Worm (Caenorhabditis elegans) whole organism, L1 larva: ENCODE measurements around the gene Y111B2A.1.

Source experiments
- C16A3.4 ChIP-seq: fragments of 150-350 bp; optimal IDR thresholded peaks from 2 replicates; lab custom pipeline; 2014; ENCODE audit warnings: missing biosample characterization, missing genetic modification characterization
- C34B4.2 ChIP-seq: sonication (generic microtip); optimal IDR thresholded peaks from 2 replicates; lab custom pipeline; 2017; ENCODE audit warnings: mild to moderate bottlenecking, missing genetic modification characterization, missing compliant biosample characterization
- F16B12.6 ChIP-seq: fragments of 150-350 bp; optimal IDR thresholded peaks from 2 replicates; lab custom pipeline; 2014; ENCODE audit warnings: missing biosample characterization, missing genetic modification characterization
- Y116A8C.19 ChIP-seq: sonication (generic microtip); optimal IDR thresholded peaks from 2 replicates; lab custom pipeline; 2016; ENCODE audit warnings: missing compliant biosample characterization, missing genetic modification characterization, borderline replicate concordance
- alr-1 ChIP-seq: fragments of 200-800 bp; sonication (Bioruptor generic); optimal IDR thresholded peaks from 2 replicates; lab custom pipeline; 2018; ENCODE audit warnings: borderline replicate concordance, mild to moderate bottlenecking, missing genetic modification characterization, missing compliant biosample characterization
- blmp-1 ChIP-seq: fragments of 150-350 bp; optimal IDR thresholded peaks from 2 replicates; lab custom pipeline; 2014; ENCODE audit warnings: missing biosample characterization, missing genetic modification characterization
- ceh-63 ChIP-seq: fragments of 200-800 bp; sonication (Bioruptor generic); optimal IDR thresholded peaks from 2 replicates; lab custom pipeline; 2018; ENCODE audit warnings: mild to moderate bottlenecking, missing genetic modification characterization, missing compliant biosample characterization
- ceh-8 ChIP-seq: fragments of 200-800 bp; sonication (Bioruptor generic); optimal IDR thresholded peaks from 2 replicates; lab custom pipeline; 2018; ENCODE audit warnings: mild to moderate bottlenecking, missing genetic modification characterization, moderate library complexity, missing compliant biosample characterization
- ceh-88 ChIP-seq: fragments of 200-800 bp; sonication (Bioruptor generic); IDR thresholded peaks from 2 replicates; pipeline ENCODE4 v1.3.6; 2022; ENCODE audit warnings: missing genetic modification characterization, missing compliant biosample characterization
- ceh-90 ChIP-seq: sonication (generic microtip); optimal IDR thresholded peaks from 2 replicates; lab custom pipeline; 2016; ENCODE audit warnings: missing genetic modification characterization, missing compliant biosample characterization
- dpl-1 ChIP-seq, 3 experiments: fragments of 150-350 bp in 2 of 3; sonication (generic microtip) in 1 of 3; optimal IDR thresholded peaks; 2 replicates each; lab custom pipeline; 2014 to 2017; ENCODE audit warnings: missing biosample characterization in 3 of 3, missing genetic modification characterization in 3 of 3, missing genetic modification reagents in 3 of 3
- dsc-1 ChIP-seq: sonication (generic microtip); optimal IDR thresholded peaks from 2 replicates; lab custom pipeline; 2016; ENCODE audit warnings: mild to moderate bottlenecking, missing genetic modification characterization, missing compliant biosample characterization
- efl-1 ChIP-seq, 4 experiments: fragments of 150-350 bp; optimal IDR thresholded peaks in 3 of 4; peaks in 1 of 4; 1 replicate in 1 of 4; 2 replicates in 3 of 4; lab custom pipeline; 2014; ENCODE audit warnings: missing biosample characterization in 2 of 4, missing genetic modification characterization in 2 of 4, missing genetic modification reagents in 2 of 4
- egl-13 ChIP-seq: sonication (generic microtip); optimal IDR thresholded peaks from 2 replicates; lab custom pipeline; 2016; ENCODE audit warnings: missing genotype, missing genetic modification reagents, missing genetic modification characterization, missing compliant biosample characterization
- elt-2 ChIP-seq: sonication (generic microtip); optimal IDR thresholded peaks from 2 replicates; lab custom pipeline; 2016; ENCODE audit warnings: missing genetic modification characterization, mild to moderate bottlenecking, inconsistent platforms, missing compliant biosample characterization, missing genetic modification reagents
- ets-5 ChIP-seq: fragments of 200-800 bp; sonication (Bioruptor generic); IDR thresholded peaks from 2 replicates; pipeline ENCODE4 v1.3.6; 2022; ENCODE audit warnings: missing genetic modification characterization, missing compliant biosample characterization
- fkh-4 ChIP-seq: sonication (generic microtip); optimal IDR thresholded peaks from 2 replicates; lab custom pipeline; 2016; ENCODE audit warnings: missing compliant biosample characterization, missing genetic modification characterization, borderline replicate concordance
- fkh-8 ChIP-seq: sonication (generic microtip); optimal IDR thresholded peaks from 2 replicates; lab custom pipeline; 2016; ENCODE audit warnings: mild to moderate bottlenecking, missing genetic modification characterization, missing compliant biosample characterization
- grh-1 ChIP-seq: fragments of 200-800 bp; sonication (Bioruptor generic); IDR thresholded peaks from 2 replicates; pipeline ENCODE4 v1.3.6; 2022; ENCODE audit warnings: missing genetic modification reagents, missing genetic modification characterization, missing compliant biosample characterization
- hlh-17 ChIP-seq: fragments of 200-800 bp; sonication (Bioruptor generic); optimal IDR thresholded peaks from 2 replicates; lab custom pipeline; 2018; ENCODE audit warnings: missing genetic modification characterization, mild to moderate bottlenecking, missing compliant biosample characterization, moderate library complexity, borderline replicate concordance
- hlh-4 ChIP-seq: sonication (generic microtip); optimal IDR thresholded peaks from 2 replicates; lab custom pipeline; 2016; ENCODE audit warnings: mild to moderate bottlenecking, missing genetic modification characterization, missing compliant biosample characterization
- irx-1 ChIP-seq: sonication (generic microtip); optimal IDR thresholded peaks from 2 replicates; lab custom pipeline; 2016; ENCODE audit warnings: missing genetic modification characterization, missing compliant biosample characterization
- isw-1 ChIP-seq: fragments of 200-800 bp; sonication (Bioruptor generic); IDR thresholded peaks from 2 replicates; pipeline ENCODE4 v1.3.6; 2022; ENCODE audit warnings: missing genetic modification characterization, missing compliant biosample characterization
- jun-1 ChIP-seq: fragments of 150-350 bp; optimal IDR thresholded peaks from 2 replicates; lab custom pipeline; 2014; ENCODE audit warnings: missing biosample characterization, missing genetic modification reagents, missing genetic modification characterization
- lin-13 ChIP-seq: fragments of 150-350 bp; optimal IDR thresholded peaks from 2 replicates; lab custom pipeline; 2014; ENCODE audit warnings: missing biosample characterization, missing genetic modification reagents, missing genetic modification characterization
- lin-35 ChIP-seq, 2 experiments: fragments of 150-350 bp; optimal IDR thresholded peaks; 2 replicates each; lab custom pipeline; 2014; ENCODE audit warnings: missing biosample characterization in 2 of 2, missing genetic modification characterization in 2 of 2, missing genetic modification reagents in 2 of 2
- lsy-2 ChIP-seq, 2 experiments: fragments of 150-350 bp; optimal IDR thresholded peaks; 2 replicates each; lab custom pipeline; 2014; ENCODE audit warnings: missing biosample characterization in 2 of 2, missing genetic modification characterization in 2 of 2
- mab-9 ChIP-seq: fragments of 200-800 bp; sonication (Bioruptor generic); IDR thresholded peaks from 2 replicates; pipeline ENCODE4 v1.3.6; 2022; ENCODE audit warnings: missing genetic modification reagents, missing genetic modification characterization, missing compliant biosample characterization
- mdl-1 ChIP-seq, 2 experiments: fragments of 150-350 bp; optimal IDR thresholded peaks; 2 replicates each; lab custom pipeline; 2014 to 2017; ENCODE audit warnings: missing biosample characterization in 2 of 2, missing genetic modification characterization in 2 of 2, inconsistent platforms in 1 of 2
- nhr-11 ChIP-seq: fragments of 150-350 bp; optimal IDR thresholded peaks from 2 replicates; lab custom pipeline; 2014; ENCODE audit warnings: missing biosample characterization, missing genetic modification characterization
- nhr-19 ChIP-seq: fragments of 200-800 bp; sonication (Bioruptor generic); conservative IDR thresholded peaks from 2 replicates; pipeline ENCODE4 v1.3.6; 2022; ENCODE audit warnings: missing genetic modification characterization, missing compliant biosample characterization
- nhr-20 ChIP-seq: sonication (generic microtip); optimal IDR thresholded peaks from 2 replicates; lab custom pipeline; 2016; ENCODE audit warnings: mild to moderate bottlenecking, missing genetic modification characterization, missing compliant biosample characterization
- nhr-237 ChIP-seq: fragments of 150-350 bp; optimal IDR thresholded peaks from 2 replicates; lab custom pipeline; 2014; ENCODE audit warnings: missing biosample characterization, missing genetic modification characterization
- nhr-47 ChIP-seq: sonication (generic microtip); optimal IDR thresholded peaks from 2 replicates; lab custom pipeline; 2016; ENCODE audit warnings: mild to moderate bottlenecking, missing genetic modification characterization, moderate library complexity, missing compliant biosample characterization
- nhr-76 ChIP-seq: sonication (generic microtip); optimal IDR thresholded peaks from 2 replicates; lab custom pipeline; 2017; ENCODE audit warnings: missing biosample characterization, missing genetic modification characterization
- nhr-77 ChIP-seq: fragments of 150-350 bp; optimal IDR thresholded peaks from 2 replicates; lab custom pipeline; 2014; ENCODE audit warnings: missing biosample characterization, missing genetic modification characterization
- pax-3 ChIP-seq: fragments of 200-800 bp; sonication (Bioruptor generic); optimal IDR thresholded peaks from 2 replicates; lab custom pipeline; 2018; ENCODE audit warnings: mild to moderate bottlenecking, missing genetic modification characterization, moderate library complexity, missing compliant biosample characterization
- skn-1 ChIP-seq: fragments of 150-350 bp; optimal IDR thresholded peaks from 2 replicates; lab custom pipeline; 2014; ENCODE audit warnings: missing biosample characterization, missing genetic modification characterization
- sptf-1 ChIP-seq: fragments of 150-350 bp; optimal IDR thresholded peaks from 2 replicates; lab custom pipeline; 2014; ENCODE audit warnings: missing biosample characterization, missing genetic modification characterization
- swsn-7 ChIP-seq: sonication (generic microtip); optimal IDR thresholded peaks from 2 replicates; lab custom pipeline; 2016; ENCODE audit warnings: missing genetic modification characterization, missing compliant biosample characterization
- unc-30 ChIP-seq: sonication (generic microtip); optimal IDR thresholded peaks from 2 replicates; lab custom pipeline; 2017; ENCODE audit warnings: missing biosample characterization, missing genetic modification characterization
- unc-86 ChIP-seq: sonication (generic microtip); optimal IDR thresholded peaks from 2 replicates; lab custom pipeline; 2016; ENCODE audit warnings: missing genetic modification characterization, missing compliant biosample characterization
- unc-98 ChIP-seq: fragments of 200-800 bp; sonication (Bioruptor generic); IDR thresholded peaks from 2 replicates; pipeline ENCODE4 v1.3.6; 2022; ENCODE audit warnings: missing genetic modification characterization, missing compliant biosample characterization
- zip-4 ChIP-seq: fragments of 200-800 bp; sonication (Bioruptor generic); optimal IDR thresholded peaks from 2 replicates; lab custom pipeline; 2018; ENCODE audit warnings: mild to moderate bottlenecking, missing genetic modification characterization, moderate library complexity, missing compliant biosample characterization
- ztf-4 ChIP-seq: fragments of 150-350 bp; optimal IDR thresholded peaks from 2 replicates; lab custom pipeline; 2014; ENCODE audit warnings: missing biosample characterization, missing genetic modification characterization

The Y111B2A.1 gene

ce11 chrIII:12455651-12456420, 39.6 kb downstream of the Y111B2A.1 start:
- no peak for TF ChIP-seq nhr-20 (tag; lab: Kevin White, UChicago)
- TF ChIP-seq ztf-4 (tag; lab: Kevin White, UChicago): peak; percentile 79
- TF ChIP-seq Y116A8C.19 (tag; lab: Kevin White, UChicago): no peak
- TF ChIP-seq alr-1 (tag; lab: Kevin White, UChicago): no peak
- no peak for TF ChIP-seq lsy-2 (tag; optimal IDR thresholded peaks at IDR 0.05; lab: Kevin White, UChicago)
- peak in 2 of 3 experiments; percentile 23 to 39 for TF ChIP-seq dpl-1 (GFP tag; optimal IDR thresholded peaks at IDR 0.05; lab: Kevin White, UChicago)
- TF ChIP-seq unc-86 (tag; lab: Kevin White, UChicago): no peak
- no peak for TF ChIP-seq pax-3 (tag; lab: Kevin White, UChicago)
- no peak for TF ChIP-seq nhr-76
- peak in 1 of 2 experiments; percentile 53 for TF ChIP-seq efl-1 (optimal IDR thresholded peaks at IDR 0.05; lab: Kevin White, UChicago)
- peak; percentile 34 to 95 for TF ChIP-seq efl-1 (GFP tag; optimal IDR thresholded peaks at IDR 0.05 in 1 of 2; lab: Kevin White, UChicago)
- TF ChIP-seq lin-35 (GFP tag; optimal IDR thresholded peaks at IDR 0.05; lab: Kevin White, UChicago): peak in 1 of 2 experiments; percentile 13
- no peak for TF ChIP-seq ceh-90 (tag; lab: Kevin White, UChicago)
- no peak for TF ChIP-seq nhr-47
- no peak for TF ChIP-seq skn-1 (tag; lab: Kevin White, UChicago)
- no peak for TF ChIP-seq grh-1
- no peak for TF ChIP-seq sptf-1 (tag; lab: Kevin White, UChicago)
- TF ChIP-seq lin-13 (GFP tag; lab: Kevin White, UChicago): no peak
- no peak for TF ChIP-seq egl-13
- TF ChIP-seq, all 84 proteins: peak for 4

ce11 chrIII:12453785-12454184, 41.7 kb downstream of the Y111B2A.1 start:
- TF ChIP-seq elt-2 (tag; lab: Kevin White, UChicago): peak; percentile 76
- no peak for TF ChIP-seq C16A3.4 (tag; lab: Kevin White, UChicago)
- no peak for TF ChIP-seq efl-1 (optimal IDR thresholded peaks at IDR 0.05; lab: Kevin White, UChicago)
- TF ChIP-seq efl-1 (GFP tag; optimal IDR thresholded peaks at IDR 0.05 in 1 of 2; lab: Kevin White, UChicago): peak in 1 of 2 experiments; percentile 70

ce11 chrIII:12453315-12453714, 42.1 kb downstream of the Y111B2A.1 start, which contains the start of gene ani-1:
ani-1 (minus strand) TSS chrIII:12453375.
- TF ChIP-seq egl-13: no peak
- TF ChIP-seq unc-98 (GFP tag; lab: Robert Waterston, UW): no peak
- TF ChIP-seq fkh-8 (tag; lab: Kevin White, UChicago): peak; percentile 56
- TF ChIP-seq zip-4 (GFP tag; lab: Kevin White, UChicago): no peak
- TF ChIP-seq elt-2 (tag; lab: Kevin White, UChicago): no peak
- no peak for TF ChIP-seq unc-30 (tag; lab: Kevin White, UChicago)
- no peak for TF ChIP-seq sptf-1 (tag; lab: Kevin White, UChicago)
- TF ChIP-seq nhr-11: no peak
- peak; percentile 45 for TF ChIP-seq ceh-8 (GFP tag; lab: Kevin White, UChicago)
- peak; percentile 43 for TF ChIP-seq nhr-77 (tag; lab: Kevin White, UChicago)
- peak in 1 of 2 experiments; percentile 46 for TF ChIP-seq mdl-1 (tag; optimal IDR thresholded peaks at IDR 0.05; lab: Kevin White, UChicago)
- TF ChIP-seq mab-9 (GFP tag; lab: Robert Waterston, UW): no peak
- TF ChIP-seq blmp-1 (tag; lab: Kevin White, UChicago): no peak
- no peak for TF ChIP-seq fkh-4 (tag; lab: Kevin White, UChicago)
- TF ChIP-seq swsn-7 (tag; lab: Kevin White, UChicago): peak; percentile 59
- TF ChIP-seq irx-1: peak; percentile 36
- peak; percentile 65 for TF ChIP-seq nhr-19 (GFP tag; lab: Robert Waterston, UW)
- no peak; the same call in 1 of the 2 replicates for TF ChIP-seq grh-1
- no peak for TF ChIP-seq Y116A8C.19 (tag; lab: Kevin White, UChicago)
- no peak for TF ChIP-seq hlh-17 (GFP tag; lab: Kevin White, UChicago)
- TF ChIP-seq ceh-63 (GFP tag; lab: Kevin White, UChicago): no peak
- TF ChIP-seq F16B12.6 (tag; lab: Kevin White, UChicago): peak; percentile 54
- no peak for TF ChIP-seq hlh-4 (tag; lab: Kevin White, UChicago)
- no peak for TF ChIP-seq jun-1 (tag; lab: Kevin White, UChicago)
- peak; percentile 34; the same call in 1 of the 2 replicates for TF ChIP-seq ceh-88 (GFP tag; lab: Robert Waterston, UW)
- TF ChIP-seq ztf-4 (tag; lab: Kevin White, UChicago): peak; percentile 20
- TF ChIP-seq ets-5: no peak
- TF ChIP-seq isw-1: peak; percentile 70
- TF ChIP-seq dsc-1 (tag; lab: Kevin White, UChicago): peak; percentile 19
- TF ChIP-seq nhr-237 (tag; lab: Kevin White, UChicago): no peak
- TF ChIP-seq C34B4.2: no peak
- peak; percentile 61 for TF ChIP-seq skn-1 (tag; lab: Kevin White, UChicago)
- peak; percentile 88 to 92 (median 90) for TF ChIP-seq dpl-1 (GFP tag; optimal IDR thresholded peaks at IDR 0.05; lab: Kevin White, UChicago)
